Comparison of ENCODE assay signal across 5 fruit fly cellular contexts in genomic region chrX:7976976-7977834, dm6.
TF ChIP-seq lines count a peak whose summit lies in the region.

No protein-coding gene starts in this region.

- no peak for TF ChIP-seq CTCF in whole organism, embryonic (GFP tag; optimal IDR thresholded peaks at IDR 0.05; lab: Kevin White, UChicago)

TF ChIP-seq in whole organism, 6 proteins besides CTCF, POLR2A, EP300 and RAD21:
- TF ChIP-seq Dll (optimal IDR thresholded peaks at IDR 0.05; lab: Kevin White, UChicago), result no peak
- TF ChIP-seq pan (optimal IDR thresholded peaks at IDR 0.05; lab: Kevin White, UChicago), result peak; percentile 59

TF ChIP-seq in whole organism, embryonic, 481 proteins besides CTCF, POLR2A, EP300 and RAD21 (continues in another document):
- peak; percentile 51 for TF ChIP-seq crol (GFP tag; IDR thresholded peaks at IDR 0.05; lab: Robert Waterston, UW)
- TF ChIP-seq eve (GFP tag; optimal IDR thresholded peaks at IDR 0.05; lab: Kevin White, UChicago), result peak in 1 of 2 experiments; percentile 46
- TF ChIP-seq Opbp (GFP tag; IDR thresholded peaks at IDR 0.05; lab: Robert Waterston, UW; ENCODE audit: partially characterized antibody), result no peak
- no peak for TF ChIP-seq CoRest (tag; optimal IDR thresholded peaks at IDR 0.05; lab: Kevin White, UChicago)
- TF ChIP-seq sd (tag; optimal IDR thresholded peaks at IDR 0.05; lab: Kevin White, UChicago), result peak; percentile 49
- TF ChIP-seq Med (GFP tag; lab: Kevin White, UChicago), result peak; percentile 37
- peak in 1 of 2 experiments; percentile 54 for TF ChIP-seq tll (GFP tag; optimal IDR thresholded peaks at IDR 0.05; lab: Kevin White, UChicago)
- peak; percentile 56 for TF ChIP-seq cad (GFP tag; optimal IDR thresholded peaks at IDR 0.05; lab: Kevin White, UChicago)
- TF ChIP-seq TFAM (GFP tag; optimal IDR thresholded peaks at IDR 0.05; lab: Kevin White, UChicago), result no peak
- TF ChIP-seq kah (GFP tag; optimal IDR thresholded peaks at IDR 0.05; lab: Kevin White, UChicago), result no peak
- peak; percentile 48 for TF ChIP-seq D19B (GFP tag; optimal IDR thresholded peaks at IDR 0.05; lab: Kevin White, UChicago)
- no peak for TF ChIP-seq Atf3 (GFP tag; optimal IDR thresholded peaks at IDR 0.05; lab: Kevin White, UChicago)
- TF ChIP-seq BtbVII (GFP tag; optimal IDR thresholded peaks at IDR 0.05; lab: Kevin White, UChicago), result no peak
- TF ChIP-seq pan (optimal IDR thresholded peaks at IDR 0.05; lab: Kevin White, UChicago), result peak in 1 of 2 experiments; percentile 28
- peak in 1 of 2 experiments; percentile 64 for TF ChIP-seq pan (GFP tag; optimal IDR thresholded peaks at IDR 0.05 in 1 of 2, IDR thresholded peaks at IDR 0.05 in 1 of 2)
- peak; percentile 30 for TF ChIP-seq cg (GFP tag; optimal IDR thresholded peaks at IDR 0.05; lab: Kevin White, UChicago)
- TF ChIP-seq Hr39 (optimal IDR thresholded peaks at IDR 0.05; lab: Kevin White, UChicago), result peak; percentile 98
- no peak for TF ChIP-seq Rfx (GFP tag; IDR thresholded peaks at IDR 0.05; lab: Robert Waterston, UW)
- TF ChIP-seq HmgZ (tag; optimal IDR thresholded peaks at IDR 0.05; lab: Kevin White, UChicago), result no peak
- TF ChIP-seq sens (GFP tag; lab: Kevin White, UChicago), result peak; percentile 3
- TF ChIP-seq CG1233 (GFP tag; optimal IDR thresholded peaks at IDR 0.05; lab: Kevin White, UChicago), result no peak
- no peak for TF ChIP-seq Meics (GFP tag; optimal IDR thresholded peaks at IDR 0.05; lab: Kevin White, UChicago)
- peak; percentile 51 for TF ChIP-seq Lpt (GFP tag; optimal IDR thresholded peaks at IDR 0.05; lab: Kevin White, UChicago)

TF ChIP-seq in whole organism, prepupa, 60 proteins besides CTCF, POLR2A, EP300 and RAD21 (continues in another document):
- TF ChIP-seq eg (GFP tag; IDR thresholded peaks at IDR 0.05; lab: Robert Waterston, UW) (0 out of 3 replicates have a peak, but pooled peaks have one; percentile 31), Sox102F (GFP tag; optimal IDR thresholded peaks at IDR 0.05; lab: Kevin White, UChicago) (peak; percentile 2), Smox (GFP tag; optimal IDR thresholded peaks at IDR 0.05; lab: Kevin White, UChicago) (no peak), CG32006 (GFP tag; optimal IDR thresholded peaks at IDR 0.05; lab: Kevin White, UChicago) (peak; percentile 43), CG15336 (GFP tag; IDR thresholded peaks at IDR 0.05; lab: Robert Waterston, UW) (no peak), CG31627 (GFP tag; optimal IDR thresholded peaks at IDR 0.05; lab: Kevin White, UChicago) (no peak), ss (GFP tag; optimal IDR thresholded peaks at IDR 0.05; lab: Kevin White, UChicago) (peak; percentile 13 to 83), CG4318 (GFP tag; optimal IDR thresholded peaks at IDR 0.05; lab: Kevin White, UChicago) (peak; percentile 3), Eip75B (GFP tag; optimal IDR thresholded peaks at IDR 0.05; lab: Kevin White, UChicago) (peak; percentile 3), topi (GFP tag; optimal IDR thresholded peaks at IDR 0.05; lab: Kevin White, UChicago) (peak; percentile 24), OdsH (GFP tag; optimal IDR thresholded peaks at IDR 0.05; lab: Kevin White, UChicago) (peak; percentile 10), pdm3 (GFP tag; optimal IDR thresholded peaks at IDR 0.05; lab: Kevin White, UChicago) (peak; percentile 9), CG10631 (GFP tag; optimal IDR thresholded peaks at IDR 0.05; lab: Kevin White, UChicago) (peak; percentile 28), cyc (GFP tag; optimal IDR thresholded peaks at IDR 0.05; lab: Kevin White, UChicago) (no peak), esn (GFP tag; optimal IDR thresholded peaks at IDR 0.05; lab: Kevin White, UChicago) (peak; percentile 1), Eip78C (GFP tag; lab: Kevin White, UChicago) (peak; percentile 67), dsx (GFP tag; optimal IDR thresholded peaks at IDR 0.05; lab: Kevin White, UChicago; ENCODE audit: poor library complexity, severe bottlenecking) (peak; percentile 30), acj6 (GFP tag; optimal IDR thresholded peaks at IDR 0.05; lab: Kevin White, UChicago) (no peak), Ets21C (GFP tag; optimal IDR thresholded peaks at IDR 0.05; lab: Kevin White, UChicago) (no peak), spab (GFP tag; optimal IDR thresholded peaks at IDR 0.05; lab: Kevin White, UChicago) (no peak), achi (GFP tag; optimal IDR thresholded peaks at IDR 0.05; lab: Kevin White, UChicago) (peak; percentile 9), Ets96B (tag; optimal IDR thresholded peaks at IDR 0.05; lab: Kevin White, UChicago) (peak; percentile 2), CG6792 (GFP tag; optimal IDR thresholded peaks at IDR 0.05; lab: Kevin White, UChicago) (peak; percentile 1)

TF ChIP-seq in whole organism, pupa, 21 proteins besides CTCF, POLR2A, EP300 and RAD21:
- TF ChIP-seq CG4496 (GFP tag; IDR thresholded peaks at IDR 0.05; lab: Robert Waterston, UW) (peak; percentile 19; the same call in 1 of the 3 replicates), CG34367 (tag; optimal IDR thresholded peaks at IDR 0.05; lab: Kevin White, UChicago) (no peak), CG8159 (tag; optimal IDR thresholded peaks at IDR 0.05; lab: Kevin White, UChicago) (peak; percentile 1), Pif1B (GFP tag; optimal IDR thresholded peaks at IDR 0.05; lab: Kevin White, UChicago) (no peak), Pif1A (GFP tag; optimal IDR thresholded peaks at IDR 0.05; lab: Kevin White, UChicago) (peak; percentile 1), CG17806 (tag; optimal IDR thresholded peaks at IDR 0.05; lab: Kevin White, UChicago) (no peak), CG8301 (tag; optimal IDR thresholded peaks at IDR 0.05; lab: Kevin White, UChicago) (peak; percentile 14), CG12605 (GFP tag; IDR thresholded peaks at IDR 0.05; lab: Robert Waterston, UW) (no peak), CG13204 (GFP tag; optimal IDR thresholded peaks at IDR 0.05; lab: Kevin White, UChicago) (peak; percentile 45)

TF ChIP-seq in whole organism, wandering third instar larva, 38 proteins besides CTCF, POLR2A, EP300 and RAD21:
- TF ChIP-seq Dfd (GFP tag; optimal IDR thresholded peaks at IDR 0.05; lab: Kevin White, UChicago) (peak; percentile 81), pan (optimal IDR thresholded peaks at IDR 0.05; lab: Kevin White, UChicago) (peak; percentile 30), Dif (GFP tag; optimal IDR thresholded peaks at IDR 0.05; lab: Kevin White, UChicago; ENCODE audit: partially characterized antibody) (no peak), h (GFP tag; optimal IDR thresholded peaks at IDR 0.05; lab: Kevin White, UChicago) (no peak), HLH106 (tag; optimal IDR thresholded peaks at IDR 0.05; lab: Kevin White, UChicago) (no peak), woc (GFP tag; optimal IDR thresholded peaks at IDR 0.05; lab: Kevin White, UChicago) (peak; percentile 50)
